Fruit fly (Drosophila melanogaster) whole organism, wandering third instar larva: Measurements from ENCODE around the gene CG31974.

Experiments used
- Myc ChIP-seq: fragments of >200 bp; optimal IDR thresholded peaks from 2 replicates; lab custom pipeline; 2017
- Rel ChIP-seq, 2 experiments: fragments of 200-800 bp; sonication (Bioruptor generic) in 1 of 2; optimal IDR thresholded peaks; 2 replicates in 1 of 2; 3 replicates in 1 of 2; lab custom pipeline; 2016 to 2019; ENCODE audit warnings: mild to moderate bottlenecking in 2 of 2, missing biosample characterization in 2 of 2, missing genetic modification characterization in 2 of 2, moderate library complexity in 1 of 2
- br ChIP-seq: fragments of 200-800 bp; sonication (Bioruptor generic); optimal IDR thresholded peaks from 2 replicates; lab custom pipeline; 2016; ENCODE audit warnings: missing biosample characterization, missing genetic modification characterization
- woc ChIP-seq: sonication (Bioruptor generic); optimal IDR thresholded peaks from 2 replicates; lab custom pipeline; 2016; ENCODE audit warnings: missing biosample characterization, mild to moderate bottlenecking, missing genetic modification characterization

DNA sequence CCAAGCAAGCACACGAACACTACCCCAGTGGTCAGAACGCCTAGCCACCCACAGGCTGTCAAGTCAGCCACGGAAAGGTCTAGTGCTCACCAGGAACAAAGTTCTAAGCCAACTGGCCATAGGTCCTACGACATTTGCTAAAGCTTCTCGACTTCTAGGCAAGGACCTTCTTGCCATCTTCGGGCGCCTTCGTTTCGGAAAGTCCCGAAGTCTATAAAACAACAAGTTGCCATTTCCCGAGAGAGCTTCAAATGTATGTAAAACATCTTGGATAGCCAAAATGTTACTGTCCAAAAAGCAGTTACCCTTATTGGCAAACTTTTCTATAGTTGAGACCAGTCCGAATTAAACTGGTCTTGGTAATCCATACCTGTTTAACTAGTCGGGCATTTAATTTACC is 3.6 kb upstream of the CG31974 start:
- TF ChIP-seq woc, result no peak
- no peak for TF ChIP-seq Rel (GFP tag; optimal IDR thresholded peaks at IDR 0.05; lab: Kevin White, UChicago)
- TF ChIP-seq Rel (tag; optimal IDR thresholded peaks at IDR 0.05; lab: Kevin White, UChicago), result no peak
- TF ChIP-seq br (GFP tag; lab: Kevin White, UChicago), result no peak
- no peak for TF ChIP-seq Myc (lab: Kevin White, UChicago)
